Worm (Caenorhabditis elegans): ENCODE results near the gene cylc-1.
A peak's percentile ranks its signal among the peaks of the same experiment; 100 is the strongest.
"Not testable (repeated sequence)": the region's sequence is repeated elsewhere in the genome, so short reads cannot be mapped to it uniquely, and the experiment has no call there.

The cylc-1 gene

DNA sequence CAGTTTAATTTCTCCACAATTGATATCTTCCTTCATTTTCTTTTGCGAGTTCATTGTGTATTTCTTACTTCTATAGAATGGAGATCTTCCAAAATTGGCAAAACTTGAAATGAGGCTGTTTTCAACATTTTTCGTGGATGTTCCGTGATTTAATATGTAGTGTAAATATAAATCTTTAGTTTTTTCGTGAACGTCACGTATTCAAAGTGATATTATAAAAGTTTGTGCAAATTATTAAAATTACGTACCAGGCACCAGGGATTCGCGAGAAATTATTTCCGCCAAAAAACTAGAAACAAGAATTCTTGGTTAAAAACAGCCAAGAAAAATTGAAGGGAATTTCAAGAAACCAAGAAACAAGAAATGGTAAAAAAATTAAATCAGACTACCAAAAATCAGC, 1.3 kb downstream of the cylc-1 start, which contains the start of gene Y59E9AL.8:
Gene Y59E9AL.8 (minus strand): TSS at position 101 of the 400 bp plus-strand sequence.
- no peak for TF ChIP-seq nhr-23 (tag; optimal IDR thresholded peaks at IDR 0.05)
- TF ChIP-seq fos-1 (tag; optimal IDR thresholded peaks at IDR 0.05), result no peak
- no peak for TF ChIP-seq ztf-11 (tag; optimal IDR thresholded peaks at IDR 0.05)
- TF ChIP-seq daf-12 (tag; optimal IDR thresholded peaks at IDR 0.05), result no peak
- no peak for TF ChIP-seq unc-62 (GFP tag; optimal IDR thresholded peaks at IDR 0.05)
- TF ChIP-seq fkh-10 (GFP tag; optimal IDR thresholded peaks at IDR 0.05), result no peak
- no peak for TF ChIP-seq eor-1 (tag; optimal IDR thresholded peaks at IDR 0.05)
- TF ChIP-seq lsy-12 (tag; optimal IDR thresholded peaks at IDR 0.05), result no peak
- TF ChIP-seq pqm-1 (tag; optimal IDR thresholded peaks at IDR 0.05), result no peak
- no peak for TF ChIP-seq skn-1 (tag; optimal IDR thresholded peaks at IDR 0.05)

DNA sequence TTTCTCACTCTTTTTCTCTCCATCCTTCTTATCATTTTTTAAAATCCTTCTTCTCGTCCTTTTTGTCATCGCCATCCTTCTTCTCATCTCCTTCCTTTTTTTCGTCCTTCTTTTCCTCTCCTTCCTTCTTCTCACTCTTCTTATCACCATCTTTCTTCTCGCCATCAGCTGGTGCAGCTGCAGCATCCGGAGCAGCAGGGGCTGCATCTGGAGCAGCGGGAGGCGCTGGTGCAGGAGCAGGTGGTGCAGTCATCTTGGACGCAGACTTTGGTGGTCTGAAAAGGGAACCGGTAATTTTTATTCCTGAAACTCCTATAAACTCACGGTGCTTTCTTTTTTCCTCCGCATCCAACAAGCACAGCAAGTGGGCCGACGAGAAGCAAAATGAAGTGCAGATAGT, 3.9 kb downstream of the cylc-1 start:
- TF ChIP-seq nhr-43 (tag; optimal IDR thresholded peaks at IDR 0.05; ENCODE audit: poor library complexity, severe bottlenecking), result no peak
- no peak for TF ChIP-seq nhr-237 (tag; optimal IDR thresholded peaks at IDR 0.05)
- TF ChIP-seq nfya-1 (tag; optimal IDR thresholded peaks at IDR 0.05; ENCODE audit: insufficient read depth), result no peak
- TF ChIP-seq elt-2 (tag; optimal IDR thresholded peaks at IDR 0.05), result no peak
- no peak for TF ChIP-seq skn-1 (tag; optimal IDR thresholded peaks at IDR 0.05)
- no peak for TF ChIP-seq nhr-25 (tag; optimal IDR thresholded peaks at IDR 0.05)
- TF ChIP-seq mdl-1 (tag; optimal IDR thresholded peaks at IDR 0.05), result no peak

DNA sequence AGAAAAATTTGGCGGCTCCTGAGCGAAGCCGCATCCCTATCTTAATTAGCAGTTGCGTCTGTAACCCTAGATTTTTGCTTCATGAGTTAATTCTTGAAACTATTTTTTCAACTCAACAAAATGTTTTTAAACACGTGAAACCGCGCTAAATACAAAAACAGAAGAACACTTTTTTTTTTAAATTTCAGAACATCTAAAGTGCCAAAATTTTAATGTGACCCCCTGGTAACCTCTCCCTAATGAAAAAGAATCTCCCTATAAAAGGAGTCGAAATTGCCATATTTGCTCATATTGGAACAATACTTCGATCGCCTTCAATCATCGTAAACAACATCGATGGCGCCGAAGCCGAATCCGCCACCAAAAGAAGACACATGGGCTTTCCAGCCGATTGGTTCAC, 7.1 kb downstream of the cylc-1 start, which contains the start of gene nsph-4.2:
Gene nsph-4.2 (plus strand): TSS at position 301 of the 400 bp plus-strand sequence.
- not testable (repeated sequence) for TF ChIP-seq lin-15B, mml-1, fos-1 (tag; optimal IDR thresholded peaks at IDR 0.05)

DNA sequence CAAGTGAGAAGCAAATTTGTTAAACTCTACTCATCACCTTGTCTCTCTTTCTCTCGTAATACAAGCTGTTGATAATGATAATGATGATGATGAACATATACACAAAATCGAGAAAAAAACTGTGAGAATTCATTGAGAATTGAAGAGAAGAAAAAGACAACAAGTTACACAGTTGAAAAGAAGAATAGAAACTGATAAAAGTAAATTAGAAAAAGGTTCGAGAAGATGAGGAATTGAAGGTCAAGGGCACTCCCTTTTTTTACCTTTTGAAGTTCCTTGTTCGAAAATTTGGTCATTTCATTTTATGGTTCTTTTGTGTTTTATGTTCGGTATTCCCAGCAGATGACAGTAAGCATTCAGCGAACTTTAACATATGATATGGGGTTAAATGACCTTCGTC, 9.2 kb downstream of the cylc-1 start:
- TF ChIP-seq nhr-25 (tag; optimal IDR thresholded peaks at IDR 0.05) (peak; percentile 66), nhr-23 (tag; optimal IDR thresholded peaks at IDR 0.05) (peak; percentile 82), fkh-2 (tag; optimal IDR thresholded peaks at IDR 0.05) (no peak), unc-62 (GFP tag; optimal IDR thresholded peaks at IDR 0.05) (no peak), snpc-4 (tag; optimal IDR thresholded peaks at IDR 0.05) (no peak)

DNA sequence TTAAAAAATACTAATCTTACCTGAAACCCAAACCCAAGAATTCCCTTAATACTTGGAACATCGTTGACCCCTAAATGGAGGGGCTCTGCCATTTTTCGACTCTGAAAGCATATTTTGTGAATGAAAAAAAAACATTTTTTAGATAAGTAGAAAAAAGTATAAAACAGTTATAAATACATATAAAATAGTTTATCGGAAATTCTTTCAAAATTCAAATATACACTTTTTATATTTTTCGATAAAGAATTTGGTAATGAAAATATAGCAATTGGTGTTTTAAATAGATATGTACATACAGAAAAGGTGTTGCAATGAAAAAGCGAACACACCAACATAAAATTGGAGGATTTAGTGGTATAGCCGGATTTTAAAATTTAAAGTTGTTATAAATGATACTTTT, 10.5 kb downstream of the cylc-1 start, which contains the start of gene Y59E9AL.4:
Gene Y59E9AL.4 (minus strand): TSS at position 101 of the 400 bp plus-strand sequence.
- TF ChIP-seq ztf-11 (tag; optimal IDR thresholded peaks at IDR 0.05) (no peak), ZK546.5 (tag; optimal IDR thresholded peaks at IDR 0.05) (no peak), elt-2 (tag; optimal IDR thresholded peaks at IDR 0.05) (no peak), ceh-16 (tag; optimal IDR thresholded peaks at IDR 0.05) (no peak), nhr-43 (tag; optimal IDR thresholded peaks at IDR 0.05; ENCODE audit: poor library complexity, severe bottlenecking) (no peak), lsy-12 (tag; optimal IDR thresholded peaks at IDR 0.05) (no peak), elt-1 (tag; optimal IDR thresholded peaks at IDR 0.05) (no peak), lin-39 (tag; optimal IDR thresholded peaks at IDR 0.05) (no peak), nhr-77 (tag; optimal IDR thresholded peaks at IDR 0.05) (no peak), mdl-1 (tag; optimal IDR thresholded peaks at IDR 0.05) (no peak), ceh-28 (tag; optimal IDR thresholded peaks at IDR 0.05) (no peak)

DNA sequence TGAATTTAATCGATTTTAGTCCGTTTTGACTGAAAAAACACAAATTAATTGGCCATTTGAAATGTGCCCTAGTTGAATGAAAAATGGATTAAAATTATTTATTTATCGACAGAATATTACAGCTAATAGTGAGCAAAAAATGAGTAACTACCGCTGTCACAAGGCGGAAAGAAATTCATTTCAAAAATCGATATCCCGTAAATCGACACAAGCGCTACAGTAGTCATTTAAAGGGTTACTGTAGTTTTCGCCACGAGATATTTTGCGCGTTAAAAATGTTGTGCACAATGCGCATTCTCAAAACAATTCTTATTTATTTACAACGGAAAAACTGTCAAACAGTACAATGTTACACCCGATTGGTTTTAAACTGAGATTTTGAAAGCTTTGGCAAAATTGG, 15.0 kb downstream of the cylc-1 start:
- TF ChIP-seq daf-12 (tag; optimal IDR thresholded peaks at IDR 0.05), result no peak
- no peak for TF ChIP-seq fkh-10 (GFP tag; optimal IDR thresholded peaks at IDR 0.05)
- no peak for TF ChIP-seq nfya-1 (tag; optimal IDR thresholded peaks at IDR 0.05; ENCODE audit: insufficient read depth)
- no peak for TF ChIP-seq unc-62 (GFP tag; optimal IDR thresholded peaks at IDR 0.05)
- TF ChIP-seq lsy-12 (tag; optimal IDR thresholded peaks at IDR 0.05), result no peak
- TF ChIP-seq eor-1 (tag; optimal IDR thresholded peaks at IDR 0.05), result no peak
- TF ChIP-seq pha-4 (tag; optimal IDR thresholded peaks at IDR 0.05), result no peak
- no peak for TF ChIP-seq fkh-2 (tag; optimal IDR thresholded peaks at IDR 0.05)
- no peak for TF ChIP-seq nhr-76 (tag; optimal IDR thresholded peaks at IDR 0.05)
- TF ChIP-seq nhr-11 (tag; optimal IDR thresholded peaks at IDR 0.05), result no peak
- no peak for TF ChIP-seq elt-3 (tag; optimal IDR thresholded peaks at IDR 0.05)
- TF ChIP-seq nhr-77 (tag; optimal IDR thresholded peaks at IDR 0.05), result no peak
- TF ChIP-seq snpc-4 (tag; optimal IDR thresholded peaks at IDR 0.05), result no peak

Measured in whole organism, L3 larva.